Worm (Caenorhabditis elegans): Measurements from ENCODE around the gene grd-12.

ce11 chrV:14984593-14984992 is 6.3 kb downstream of the grd-12 start, which contains the start of gene F02D8.4:
- TF ChIP-seq ces-1 (GFP tag; optimal IDR thresholded peaks at IDR 0.05) (no peak), drap-1 (GFP tag; optimal IDR thresholded peaks at IDR 0.05) (no peak), zip-8 (tag; optimal IDR thresholded peaks at IDR 0.05) (no peak), lin-13 (tag; optimal IDR thresholded peaks at IDR 0.05) (no peak), unc-62 (GFP tag; optimal IDR thresholded peaks at IDR 0.05) (no peak), unc-39 (tag; optimal IDR thresholded peaks at IDR 0.05) (no peak), M03D4.4 (tag; optimal IDR thresholded peaks at IDR 0.05) (no peak)
